Fruit fly (Drosophila melanogaster): ENCODE measurements around the gene Ork1.

Gene Ork1

dm6 chrX:10857376-10857775 lies 33.7 kb downstream of the Ork1 start, which contains the start of the genes sofe and CG2186 (continued):
- no peak for TF ChIP-seq CG6272 (GFP tag; IDR thresholded peaks at IDR 0.05)
- TF ChIP-seq sima (GFP tag; optimal IDR thresholded peaks at IDR 0.05), result no peak
- no peak for TF ChIP-seq Kr (GFP tag; optimal IDR thresholded peaks at IDR 0.05)
- no peak for TF ChIP-seq Dek (tag; optimal IDR thresholded peaks at IDR 0.05)
- TF ChIP-seq salm (tag; optimal IDR thresholded peaks at IDR 0.05), result no peak
- TF ChIP-seq unc-4 (GFP tag; IDR thresholded peaks at IDR 0.05; ENCODE audit: partially characterized antibody), result peak; percentile 89
- no peak for TF ChIP-seq CG13894 (tag; optimal IDR thresholded peaks at IDR 0.05)
- peak; percentile 5 for TF ChIP-seq NC2α (GFP tag; optimal IDR thresholded peaks at IDR 0.05)
- TF ChIP-seq Ets97D (GFP tag; optimal IDR thresholded peaks at IDR 0.05), result peak; percentile 79
- peak; percentile 78 for TF ChIP-seq inv (GFP tag; IDR thresholded peaks at IDR 0.05; ENCODE audit: partially characterized antibody)
- peak; percentile 47 for TF ChIP-seq CG4424 (GFP tag; optimal IDR thresholded peaks at IDR 0.05)
- TF ChIP-seq Dip2 (GFP tag; IDR thresholded peaks at IDR 0.05), result no peak
- peak; percentile 44 for TF ChIP-seq pho (GFP tag; optimal IDR thresholded peaks at IDR 0.05)
- no peak for TF ChIP-seq CG3726 (GFP tag; IDR thresholded peaks at IDR 0.05)
- no peak for TF ChIP-seq so (GFP tag; IDR thresholded peaks at IDR 0.05)
- TF ChIP-seq H15 (GFP tag; IDR thresholded peaks at IDR 0.05), result no peak
- no peak for TF ChIP-seq CG8478 (optimal IDR thresholded peaks at IDR 0.05)
- TF ChIP-seq btn (GFP tag; optimal IDR thresholded peaks at IDR 0.05), result no peak
- peak; percentile 67 for TF ChIP-seq CoRest (tag; optimal IDR thresholded peaks at IDR 0.05)
- peak; percentile 77 for TF ChIP-seq sna (GFP tag; IDR thresholded peaks at IDR 0.05; ENCODE audit: partially characterized antibody)
- TF ChIP-seq ttk (GFP tag; IDR thresholded peaks at IDR 0.05), result peak; percentile 38; the same call in 1 of the 2 replicates
- peak; percentile 2 for TF ChIP-seq CTCF (GFP tag; optimal IDR thresholded peaks at IDR 0.05)
- TF ChIP-seq Spps (tag; optimal IDR thresholded peaks at IDR 0.05), result no peak
- TF ChIP-seq CG8944 (GFP tag; optimal IDR thresholded peaks at IDR 0.05), result peak; percentile 44
- TF ChIP-seq CG4282 (GFP tag; optimal IDR thresholded peaks at IDR 0.05), result no peak
- TF ChIP-seq Myb (GFP tag; optimal IDR thresholded peaks at IDR 0.05), result peak; percentile 91
- TF ChIP-seq CG3847 (GFP tag; IDR thresholded peaks at IDR 0.05), result peak; percentile 77
- peak; percentile 21 for TF ChIP-seq Nf-YC (tag; optimal IDR thresholded peaks at IDR 0.05)
- peak; percentile 44 for TF ChIP-seq ems (GFP tag; optimal IDR thresholded peaks at IDR 0.05)
- peak; percentile 34 for TF ChIP-seq Ssrp (tag; optimal IDR thresholded peaks at IDR 0.05)
- TF ChIP-seq br (optimal IDR thresholded peaks at IDR 0.05), result no peak
- TF ChIP-seq zf30C (GFP tag; optimal IDR thresholded peaks at IDR 0.05), result no peak
- peak; percentile 33 for TF ChIP-seq CG8924 (tag; optimal IDR thresholded peaks at IDR 0.05)
- 0 out of 2 replicates have a peak, but pooled peaks have one; percentile 45 for TF ChIP-seq H2.0 (GFP tag; IDR thresholded peaks at IDR 0.05)
- peak; percentile 38; the same call in 1 of the 2 replicates for TF ChIP-seq ssp (GFP tag; IDR thresholded peaks at IDR 0.05)
- TF ChIP-seq CG30020 (tag; optimal IDR thresholded peaks at IDR 0.05), result peak; percentile 45
- no peak for TF ChIP-seq grn (GFP tag; optimal IDR thresholded peaks at IDR 0.05)
- peak; percentile 77 for TF ChIP-seq stwl (tag; optimal IDR thresholded peaks at IDR 0.05)
- TF ChIP-seq sisA (GFP tag; IDR thresholded peaks at IDR 0.05), result peak; percentile 54
- TF ChIP-seq al (GFP tag; IDR thresholded peaks at IDR 0.05), result no peak
- peak; percentile 29 for TF ChIP-seq Bdp1 (GFP tag; optimal IDR thresholded peaks at IDR 0.05)
- peak; percentile 55 for TF ChIP-seq PHDP (tag; optimal IDR thresholded peaks at IDR 0.05)
- no peak for TF ChIP-seq pfk (GFP tag; optimal IDR thresholded peaks at IDR 0.05)
- peak; percentile 81 for TF ChIP-seq CG6654 (GFP tag; optimal IDR thresholded peaks at IDR 0.05)
- TF ChIP-seq wek (GFP tag; optimal IDR thresholded peaks at IDR 0.05), result no peak
- peak; percentile 34 for TF ChIP-seq dm (GFP tag; optimal IDR thresholded peaks at IDR 0.05)
- no peak for TF ChIP-seq CG4360 (GFP tag; IDR thresholded peaks at IDR 0.05)
- TF ChIP-seq trh (GFP tag; optimal IDR thresholded peaks at IDR 0.05), result no peak
- no peak for TF ChIP-seq Asciz (GFP tag; optimal IDR thresholded peaks at IDR 0.05)
- no peak for TF ChIP-seq CG10321 (GFP tag; IDR thresholded peaks at IDR 0.05)
- TF ChIP-seq lab (GFP tag; optimal IDR thresholded peaks at IDR 0.05), result no peak
- TF ChIP-seq CG14860 (GFP tag; IDR thresholded peaks at IDR 0.05; ENCODE audit: partially characterized antibody), result peak; percentile 80
- no peak for TF ChIP-seq ro (GFP tag; IDR thresholded peaks at IDR 0.05)

All from whole organism, embryonic.